Worm (Caenorhabditis elegans) whole organism, L1 larva: ENCODE measurements around the gene ZK546.5.
A peak's percentile ranks its signal among the peaks of the same experiment; 100 is the strongest.

Experiments
- C16A3.4 ChIP-seq: fragments of 150-350 bp; optimal IDR thresholded peaks from 2 replicates; lab custom pipeline; 2014; ENCODE audit warnings: missing biosample characterization, missing genetic modification characterization
- aly-2 ChIP-seq: fragments of 150-350 bp; optimal IDR thresholded peaks from 2 replicates; lab custom pipeline; 2014; ENCODE audit warnings: missing biosample characterization, missing genetic modification characterization
- ama-1 ChIP-seq: fragments of 150-350 bp; optimal IDR thresholded peaks from 2 replicates; lab custom pipeline; 2014
- blmp-1 ChIP-seq: fragments of 150-350 bp; optimal IDR thresholded peaks from 2 replicates; lab custom pipeline; 2014; ENCODE audit warnings: missing biosample characterization, missing genetic modification characterization
- ceh-8 ChIP-seq: fragments of 200-800 bp; sonication (Bioruptor generic); optimal IDR thresholded peaks from 2 replicates; lab custom pipeline; 2018; ENCODE audit warnings: mild to moderate bottlenecking, missing genetic modification characterization, moderate library complexity, missing compliant biosample characterization
- ceh-88 ChIP-seq: fragments of 200-800 bp; sonication (Bioruptor generic); IDR thresholded peaks from 2 replicates; pipeline ENCODE4 v1.3.6; 2022; ENCODE audit warnings: missing genetic modification characterization, missing compliant biosample characterization
- ceh-90 ChIP-seq: sonication (generic microtip); optimal IDR thresholded peaks from 2 replicates; lab custom pipeline; 2016; ENCODE audit warnings: missing genetic modification characterization, missing compliant biosample characterization
- ces-1 ChIP-seq: fragments of 150-350 bp; optimal IDR thresholded peaks from 2 replicates; lab custom pipeline; 2014; ENCODE audit warnings: missing biosample characterization, missing genetic modification reagents, missing genetic modification characterization
- dpl-1 ChIP-seq, 3 experiments: fragments of 150-350 bp in 2 of 3; sonication (generic microtip) in 1 of 3; optimal IDR thresholded peaks; 2 replicates each; lab custom pipeline; 2014 to 2017; ENCODE audit warnings: missing biosample characterization in 3 of 3, missing genetic modification characterization in 3 of 3, missing genetic modification reagents in 3 of 3
- dsc-1 ChIP-seq: sonication (generic microtip); optimal IDR thresholded peaks from 2 replicates; lab custom pipeline; 2016; ENCODE audit warnings: mild to moderate bottlenecking, missing genetic modification characterization, missing compliant biosample characterization
- efl-1 ChIP-seq, 4 experiments: fragments of 150-350 bp; optimal IDR thresholded peaks in 3 of 4; peaks in 1 of 4; 1 replicate in 1 of 4; 2 replicates in 3 of 4; lab custom pipeline; 2014; ENCODE audit warnings: missing biosample characterization in 2 of 4, missing genetic modification characterization in 2 of 4, missing genetic modification reagents in 2 of 4
- efl-3 ChIP-seq: fragments of 200-800 bp; sonication (Bioruptor generic); optimal IDR thresholded peaks from 2 replicates; lab custom pipeline; 2018; ENCODE audit warnings: mild to moderate bottlenecking, missing genetic modification characterization, missing compliant biosample characterization
- egl-27 ChIP-seq, 2 experiments: fragments of 150-350 bp in 1 of 2; sonication (generic microtip); optimal IDR thresholded peaks; 3 replicates each; lab custom pipeline; 2017 to 2018; ENCODE audit warnings: missing biosample characterization in 2 of 2, missing genetic modification characterization in 2 of 2, missing genetic modification reagents in 2 of 2
- ets-5 ChIP-seq: fragments of 200-800 bp; sonication (Bioruptor generic); IDR thresholded peaks from 2 replicates; pipeline ENCODE4 v1.3.6; 2022; ENCODE audit warnings: missing genetic modification characterization, missing compliant biosample characterization
- fkh-8 ChIP-seq: sonication (generic microtip); optimal IDR thresholded peaks from 2 replicates; lab custom pipeline; 2016; ENCODE audit warnings: mild to moderate bottlenecking, missing genetic modification characterization, missing compliant biosample characterization
- fos-1 ChIP-seq: fragments of 150-350 bp; optimal IDR thresholded peaks from 2 replicates; lab custom pipeline; 2014; ENCODE audit warnings: missing biosample characterization, missing genetic modification characterization
- grh-1 ChIP-seq: fragments of 200-800 bp; sonication (Bioruptor generic); IDR thresholded peaks from 2 replicates; pipeline ENCODE4 v1.3.6; 2022; ENCODE audit warnings: missing genetic modification reagents, missing genetic modification characterization, missing compliant biosample characterization
- hlh-17 ChIP-seq: fragments of 200-800 bp; sonication (Bioruptor generic); optimal IDR thresholded peaks from 2 replicates; lab custom pipeline; 2018; ENCODE audit warnings: missing genetic modification characterization, mild to moderate bottlenecking, missing compliant biosample characterization, moderate library complexity, borderline replicate concordance
- lin-13 ChIP-seq: fragments of 150-350 bp; optimal IDR thresholded peaks from 2 replicates; lab custom pipeline; 2014; ENCODE audit warnings: missing biosample characterization, missing genetic modification reagents, missing genetic modification characterization
- lin-14 ChIP-seq: fragments of 200-800 bp; sonication (Bioruptor generic); optimal IDR thresholded peaks from 2 replicates; lab custom pipeline; 2018; ENCODE audit warnings: mild to moderate bottlenecking, missing genetic modification characterization, moderate library complexity, missing compliant biosample characterization
- lin-15B ChIP-seq: fragments of 150-350 bp; sonication (generic microtip); optimal IDR thresholded peaks from 3 replicates; lab custom pipeline; 2014; ENCODE audit warnings: missing biosample characterization, missing genetic modification characterization
- lin-39 ChIP-seq: fragments of 150-350 bp; optimal IDR thresholded peaks from 2 replicates; lab custom pipeline; 2014; ENCODE audit warnings: missing biosample characterization, missing genetic modification reagents, missing genetic modification characterization
- lir-3 ChIP-seq: sonication (generic microtip); optimal IDR thresholded peaks from 2 replicates; lab custom pipeline; 2016; ENCODE audit warnings: mild to moderate bottlenecking, missing genetic modification characterization, moderate library complexity, missing compliant biosample characterization; ENCODE audit not compliant: poor library complexity
- lsy-2 ChIP-seq, 2 experiments: fragments of 150-350 bp; optimal IDR thresholded peaks; 2 replicates each; lab custom pipeline; 2014; ENCODE audit warnings: missing biosample characterization in 2 of 2, missing genetic modification characterization in 2 of 2
- mab-9 ChIP-seq: fragments of 200-800 bp; sonication (Bioruptor generic); IDR thresholded peaks from 2 replicates; pipeline ENCODE4 v1.3.6; 2022; ENCODE audit warnings: missing genetic modification reagents, missing genetic modification characterization, missing compliant biosample characterization
- mef-2 ChIP-seq: fragments of 150-350 bp; optimal IDR thresholded peaks from 2 replicates; lab custom pipeline; 2014; ENCODE audit warnings: missing biosample characterization, missing genetic modification characterization
- nhr-11 ChIP-seq: fragments of 150-350 bp; optimal IDR thresholded peaks from 2 replicates; lab custom pipeline; 2014; ENCODE audit warnings: missing biosample characterization, missing genetic modification characterization
- nhr-12 ChIP-seq: sonication (generic microtip); optimal IDR thresholded peaks from 2 replicates; lab custom pipeline; 2017; ENCODE audit warnings: missing biosample characterization, missing genetic modification characterization
- nhr-19 ChIP-seq: fragments of 200-800 bp; sonication (Bioruptor generic); conservative IDR thresholded peaks from 2 replicates; pipeline ENCODE4 v1.3.6; 2022; ENCODE audit warnings: missing genetic modification characterization, missing compliant biosample characterization
- nhr-20 ChIP-seq: sonication (generic microtip); optimal IDR thresholded peaks from 2 replicates; lab custom pipeline; 2016; ENCODE audit warnings: mild to moderate bottlenecking, missing genetic modification characterization, missing compliant biosample characterization
- nhr-28 ChIP-seq: fragments of 150-350 bp; optimal IDR thresholded peaks from 2 replicates; lab custom pipeline; 2014; ENCODE audit warnings: missing biosample characterization, missing genetic modification characterization
- nhr-76 ChIP-seq: sonication (generic microtip); optimal IDR thresholded peaks from 2 replicates; lab custom pipeline; 2017; ENCODE audit warnings: missing biosample characterization, missing genetic modification characterization
- nhr-85 ChIP-seq: sonication (generic microtip); peaks from one replicate; lab custom pipeline; 2016; ENCODE audit warnings: missing genetic modification characterization, inconsistent platforms, missing compliant biosample characterization
- pax-3 ChIP-seq: fragments of 200-800 bp; sonication (Bioruptor generic); optimal IDR thresholded peaks from 2 replicates; lab custom pipeline; 2018; ENCODE audit warnings: mild to moderate bottlenecking, missing genetic modification characterization, moderate library complexity, missing compliant biosample characterization
- pqm-1 ChIP-seq: sonication (generic microtip); optimal IDR thresholded peaks from 3 replicates; lab custom pipeline; 2017; ENCODE audit warnings: missing biosample characterization, missing genetic modification characterization
- skn-1 ChIP-seq: fragments of 150-350 bp; optimal IDR thresholded peaks from 2 replicates; lab custom pipeline; 2014; ENCODE audit warnings: missing biosample characterization, missing genetic modification characterization
- sptf-1 ChIP-seq: fragments of 150-350 bp; optimal IDR thresholded peaks from 2 replicates; lab custom pipeline; 2014; ENCODE audit warnings: missing biosample characterization, missing genetic modification characterization
- sup-37 ChIP-seq: fragments of 200-800 bp; sonication (Bioruptor generic); optimal IDR thresholded peaks from 2 replicates; lab custom pipeline; 2018; ENCODE audit warnings: mild to moderate bottlenecking, missing genetic modification characterization, missing compliant biosample characterization
- tbx-2 ChIP-seq: sonication (generic microtip); optimal IDR thresholded peaks from 2 replicates; lab custom pipeline; 2016; ENCODE audit warnings: missing genetic modification characterization, missing compliant biosample characterization
- tlp-1 ChIP-seq: fragments of 150-350 bp; optimal IDR thresholded peaks from 2 replicates; lab custom pipeline; 2014; ENCODE audit warnings: missing biosample characterization, missing genetic modification characterization
- unc-130 ChIP-seq: fragments of 150-350 bp; optimal IDR thresholded peaks from 2 replicates; lab custom pipeline; 2017; ENCODE audit warnings: missing biosample characterization, missing genetic modification characterization, inconsistent platforms
- unc-86 ChIP-seq: sonication (generic microtip); optimal IDR thresholded peaks from 2 replicates; lab custom pipeline; 2016; ENCODE audit warnings: missing genetic modification characterization, missing compliant biosample characterization
- vab-15 ChIP-seq: sonication (generic microtip); optimal IDR thresholded peaks from 2 replicates; lab custom pipeline; 2017; ENCODE audit warnings: missing genotype, mild to moderate bottlenecking, missing genetic modification characterization, missing compliant biosample characterization
- ztf-11 ChIP-seq, 2 experiments: sonication (generic microtip); optimal IDR thresholded peaks; 2 replicates each; lab custom pipeline; 2016 to 2017; ENCODE audit warnings: missing genetic modification characterization in 2 of 2, missing biosample characterization in 1 of 2, missing compliant biosample characterization in 1 of 2

Gene ZK546.5

ce11 chrII:4949380-4949950 is 13.8 kb downstream of the ZK546.5 start, which contains the start of the genes try-1 and zyg-12:
Gene try-1 (minus strand): TSS chrII:4949527.
Gene zyg-12 (plus strand): TSS chrII:4949900.
- no peak for TF ChIP-seq dpl-1 (GFP tag; optimal IDR thresholded peaks at IDR 0.05; lab: Kevin White, UChicago)
- TF ChIP-seq egl-27 (tag; optimal IDR thresholded peaks at IDR 0.05; lab: Kevin White, UChicago): no peak
- TF ChIP-seq nhr-12: no peak
- no peak for TF ChIP-seq efl-1 (optimal IDR thresholded peaks at IDR 0.05; lab: Kevin White, UChicago)
- no peak for TF ChIP-seq efl-1 (GFP tag; optimal IDR thresholded peaks at IDR 0.05 in 1 of 2; lab: Kevin White, UChicago)
- TF ChIP-seq mab-9 (GFP tag; lab: Robert Waterston, UW): no peak
- TF ChIP-seq, all 84 proteins: peak for 0

DNA sequence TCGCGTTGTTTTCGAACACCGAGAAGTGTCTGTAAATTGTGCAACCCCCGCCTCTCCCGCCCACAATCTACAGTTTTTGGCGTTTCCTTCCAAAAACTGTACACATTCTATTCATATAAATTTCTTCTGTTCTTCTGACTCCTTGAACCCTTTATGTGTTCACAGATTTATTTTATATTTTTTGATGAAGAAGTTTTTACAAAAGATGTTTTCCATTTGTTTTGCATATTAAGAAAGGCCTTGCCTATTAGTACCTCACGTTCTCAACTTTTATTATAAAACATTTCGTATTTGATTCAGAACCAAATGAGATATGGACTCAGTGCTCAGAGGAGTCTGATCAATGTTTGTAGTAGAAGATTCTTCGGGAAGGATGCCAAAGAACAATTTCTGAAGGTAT is 17.7 kb downstream of the ZK546.5 start, which contains the start of gene ndx-3:
TSS of gene ndx-3 (plus strand) at position 301 of the 400 bp plus-strand sequence.
- no peak for TF ChIP-seq ceh-8 (GFP tag; lab: Kevin White, UChicago)
- no peak for TF ChIP-seq lir-3 (tag; lab: Kevin White, UChicago)
- no peak for TF ChIP-seq mef-2 (tag; lab: Kevin White, UChicago)
- no peak for TF ChIP-seq nhr-76
- TF ChIP-seq nhr-19 (GFP tag; lab: Robert Waterston, UW): no peak
- no peak for TF ChIP-seq lsy-2 (tag; optimal IDR thresholded peaks at IDR 0.05; lab: Kevin White, UChicago)
- TF ChIP-seq ces-1 (GFP tag; lab: Kevin White, UChicago): no peak
- no peak for TF ChIP-seq ceh-90 (tag; lab: Kevin White, UChicago)
- TF ChIP-seq ceh-88 (GFP tag; lab: Robert Waterston, UW): no peak
- TF ChIP-seq lin-39 (tag; lab: Kevin White, UChicago): no peak
- no peak for TF ChIP-seq pqm-1 (tag; lab: Kevin White, UChicago)
- TF ChIP-seq skn-1 (tag; lab: Kevin White, UChicago): no peak
- no peak for TF ChIP-seq lin-13 (GFP tag; lab: Kevin White, UChicago)
- no peak for TF ChIP-seq unc-86 (tag; lab: Kevin White, UChicago)
- TF ChIP-seq grh-1 (GFP tag; lab: Robert Waterston, UW): no peak
- no peak for TF ChIP-seq ets-5 (GFP tag; lab: Robert Waterston, UW)
- no peak for TF ChIP-seq C16A3.4
- TF ChIP-seq sptf-1 (tag; lab: Kevin White, UChicago): no peak
- TF ChIP-seq ztf-11 (tag; optimal IDR thresholded peaks at IDR 0.05; lab: Kevin White, UChicago): no peak
- TF ChIP-seq fos-1 (tag; lab: Kevin White, UChicago): no peak
- TF ChIP-seq, all 84 proteins: peak for 0

DNA sequence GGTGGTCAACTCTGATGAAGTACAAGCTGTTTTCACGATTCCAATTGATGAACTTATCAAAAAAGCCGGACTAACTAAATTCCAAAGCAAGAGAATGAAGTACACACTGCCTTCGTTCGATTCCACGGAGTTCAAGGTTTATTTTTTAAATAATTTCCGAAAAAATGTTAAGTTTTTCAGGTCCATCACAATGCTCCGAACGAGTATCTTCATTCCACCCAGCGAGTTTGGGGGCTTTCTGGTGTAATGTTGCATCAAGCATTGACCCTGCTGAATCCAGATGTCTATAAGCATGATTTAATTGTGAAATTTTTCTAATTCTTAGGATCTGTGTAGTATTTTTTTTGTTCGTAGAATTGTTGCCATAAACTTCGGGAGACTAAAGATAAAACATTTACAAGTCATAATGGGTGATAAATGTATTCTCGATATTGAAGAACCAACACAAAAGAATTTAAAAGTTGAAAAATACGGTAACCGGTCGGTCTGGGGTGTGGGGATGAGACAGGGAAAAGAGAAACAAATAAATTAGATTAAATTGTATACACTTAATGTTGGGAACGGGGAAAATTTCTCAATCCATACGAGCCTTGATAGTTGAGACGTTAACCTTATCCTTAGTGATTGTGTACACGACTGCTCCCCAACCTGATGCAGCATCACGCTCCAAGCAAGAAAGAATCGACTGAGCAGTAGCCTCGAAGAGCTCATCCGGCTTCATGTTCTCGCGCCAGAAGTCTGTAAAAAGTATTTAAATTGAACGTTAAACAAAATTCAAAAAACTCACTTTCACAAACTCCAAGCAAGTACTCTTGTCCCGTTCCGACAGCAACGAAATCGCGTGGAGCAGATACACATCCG is 18.7 kb downstream of the ZK546.5 start:
- TF ChIP-seq nhr-85 (tag; lab: Kevin White, UChicago): peak; percentile 59
- no peak for TF ChIP-seq tbx-2
- peak; percentile 32 for TF ChIP-seq dsc-1 (tag; lab: Kevin White, UChicago)
- TF ChIP-seq lin-14 (GFP tag; lab: Kevin White, UChicago): no peak

- TF ChIP-seq nhr-76: no peak
- TF ChIP-seq nhr-11 (tag; lab: Kevin White, UChicago): no peak
- no peak for TF ChIP-seq tlp-1 (tag; lab: Kevin White, UChicago)
- TF ChIP-seq dpl-1 (GFP tag; optimal IDR thresholded peaks at IDR 0.05; lab: Kevin White, UChicago): peak; percentile 63 to 76 (median 68)
- TF ChIP-seq ama-1 (lab: Kevin White, UChicago): peak; percentile 32
- TF ChIP-seq unc-130: peak; percentile 65
- no peak for TF ChIP-seq mef-2 (tag; lab: Kevin White, UChicago)
- TF ChIP-seq pqm-1 (tag; lab: Kevin White, UChicago): no peak
- TF ChIP-seq nhr-12: no peak
- no peak for TF ChIP-seq hlh-17
- TF ChIP-seq nhr-28 (tag; lab: Kevin White, UChicago): no peak
- no peak for TF ChIP-seq sup-37
- TF ChIP-seq blmp-1 (tag; lab: Kevin White, UChicago): peak; percentile 67
- peak; percentile 49 for TF ChIP-seq nhr-20 (tag; lab: Kevin White, UChicago)
- TF ChIP-seq fkh-8 (tag; lab: Kevin White, UChicago): peak; percentile 65
- peak; percentile 23 for TF ChIP-seq aly-2 (tag; lab: Kevin White, UChicago)
- TF ChIP-seq lin-15B (tag; lab: Kevin White, UChicago): peak; percentile 48
- peak; percentile 8 for TF ChIP-seq dsc-1 (tag; lab: Kevin White, UChicago)
- no peak for TF ChIP-seq ceh-90 (tag; lab: Kevin White, UChicago)
- no peak for TF ChIP-seq pax-3
- TF ChIP-seq fos-1 (tag; lab: Kevin White, UChicago): no peak
- TF ChIP-seq efl-3 (GFP tag; lab: Kevin White, UChicago): no peak
- peak; percentile 61 for TF ChIP-seq vab-15 (tag; lab: Kevin White, UChicago)
These were observed 19.7 kb downstream of the ZK546.5 start, which contains the start of gene pbs-3 for ce11 chrII:4955353-4955752. Gene pbs-3 (minus strand): TSS chrII:4955427.
